Fruit fly (Drosophila melanogaster) ovary, adult (tissue): ENCODE results near the gene CG31819.

Experiments used
- CG17801 ChIP-seq: fragments of 200-800 bp; optimal IDR thresholded peaks from 2 replicates; lab custom pipeline; 2019; ENCODE audit warnings: missing biosample characterization, mild to moderate bottlenecking, missing genetic modification characterization, moderate library complexity; ENCODE audit not compliant: partially characterized antibody

Gene CG31819

dm6 chr2L:16211159-16211558 is at the start of gene CG31819:
Gene CG31819 (plus strand): TSS chr2L:16211459.
- no peak for TF ChIP-seq CG17801 (GFP tag; lab: Kevin White, UChicago)

DNA sequence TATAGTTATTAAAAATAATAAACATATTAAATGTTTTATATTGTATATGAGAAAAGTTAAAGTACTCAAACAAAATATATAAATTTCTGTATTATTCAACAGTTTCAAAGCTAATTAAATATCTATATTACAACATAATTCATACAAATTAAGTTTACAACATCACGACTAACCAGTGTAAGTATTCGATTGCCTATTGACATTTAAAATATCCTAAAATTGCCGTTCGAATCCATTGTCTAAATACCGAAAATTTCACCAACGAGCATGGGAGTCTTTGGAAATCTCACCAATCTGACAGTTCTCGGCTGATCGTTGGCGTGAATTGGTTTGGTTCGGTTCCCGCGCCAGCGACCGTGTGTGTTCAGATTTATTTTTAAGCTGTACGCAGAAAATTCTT is 45.7 kb upstream of the CG31819 start, which contains the start of gene Ca-alpha1D:
Gene Ca-alpha1D, plus strand, starts transcription at position 301 of the 400 bp plus-strand sequence.
- no peak for TF ChIP-seq CG17801 (GFP tag; lab: Kevin White, UChicago)

dm6 chr2L:16198150-16198549 is 13.1 kb upstream of the CG31819 start:
- TF ChIP-seq CG17801 (GFP tag; lab: Kevin White, UChicago): no peak

DNA sequence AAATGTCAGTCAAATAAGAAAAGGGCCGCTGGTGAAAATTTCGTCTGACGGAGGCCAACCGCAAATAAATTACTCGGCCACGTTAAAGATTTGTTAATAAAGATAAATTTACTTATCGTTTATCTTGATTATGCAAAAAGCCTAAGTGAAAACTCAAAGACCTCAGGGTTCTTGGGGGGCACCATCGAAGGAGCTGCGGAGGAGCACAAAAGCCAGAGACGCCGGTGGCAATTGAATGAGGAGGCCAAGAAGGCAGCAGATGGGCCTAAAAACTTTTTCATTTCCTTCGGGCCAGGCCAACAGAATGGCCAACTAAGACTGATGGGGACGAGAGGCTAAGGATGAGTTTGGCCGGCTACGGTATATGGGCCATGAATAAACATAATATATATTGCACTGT is 5.0 kb downstream of the CG31819 start:
- TF ChIP-seq CG17801 (GFP tag; lab: Kevin White, UChicago): no peak

DNA sequence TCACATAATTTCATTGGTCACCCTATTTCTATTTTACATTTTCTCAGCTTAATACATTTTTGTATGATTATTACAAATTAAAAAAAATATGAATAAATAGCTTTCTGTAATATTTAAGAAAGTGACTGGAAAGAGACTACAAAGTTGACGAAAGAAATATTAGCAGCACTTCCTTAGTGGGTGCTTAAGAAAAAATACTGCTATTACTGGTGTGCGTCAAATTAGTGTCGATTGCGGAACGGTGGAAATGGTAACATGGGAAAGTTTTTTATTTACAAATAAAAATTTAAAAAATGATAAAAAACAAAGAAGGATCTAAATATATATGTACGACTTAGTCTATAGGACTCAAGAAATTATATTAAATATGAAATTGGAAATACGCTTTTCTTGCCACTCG is 12.7 kb downstream of the CG31819 start:
- no peak for TF ChIP-seq CG17801 (GFP tag; lab: Kevin White, UChicago)

DNA sequence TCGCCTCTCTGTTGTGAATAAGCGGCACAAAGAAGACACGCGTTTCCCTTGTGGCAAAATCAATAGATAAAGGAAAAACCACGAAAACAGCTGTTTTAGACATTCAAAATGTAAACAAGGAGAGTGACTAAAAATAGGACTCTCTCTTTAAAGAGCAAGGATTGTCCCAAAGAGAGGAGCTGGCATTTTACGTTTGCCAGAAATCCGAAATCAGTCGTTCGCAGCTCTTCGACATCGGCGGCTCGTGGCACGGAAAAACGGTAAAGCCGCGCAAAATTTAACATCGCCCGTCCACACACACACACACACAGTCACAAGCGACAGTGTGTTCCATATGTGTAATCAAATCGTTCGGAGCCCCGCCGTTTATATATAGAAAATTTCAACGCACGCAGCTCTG is 20.0 kb downstream of the CG31819 start, which contains the start of gene Ca-Ma2d:
Gene Ca-Ma2d, plus strand, starts transcription at position 211 of the 400 bp plus-strand sequence.
- no peak for TF ChIP-seq CG17801 (GFP tag; lab: Kevin White, UChicago)

- no peak for TF ChIP-seq CG17801 (GFP tag; lab: Kevin White, UChicago)
Observed at dm6 chr2L:16234817-16235216, 23.6 kb downstream of the CG31819 start.

- TF ChIP-seq CG17801 (GFP tag; lab: Kevin White, UChicago): no peak
Observed at dm6 chr2L:16241639-16242038, 30.4 kb downstream of the CG31819 start, which contains the start of gene CG42818. Gene CG42818 (plus strand): TSS chr2L:16241939.

dm6 chr2L:16251598-16252131 is 40.4 kb downstream of the CG31819 start, which contains the start of gene CG46309:
Gene CG46309 (minus strand): TSS chr2L:16251788.
- peak; percentile 34 for TF ChIP-seq CG17801 (GFP tag; lab: Kevin White, UChicago)

DNA sequence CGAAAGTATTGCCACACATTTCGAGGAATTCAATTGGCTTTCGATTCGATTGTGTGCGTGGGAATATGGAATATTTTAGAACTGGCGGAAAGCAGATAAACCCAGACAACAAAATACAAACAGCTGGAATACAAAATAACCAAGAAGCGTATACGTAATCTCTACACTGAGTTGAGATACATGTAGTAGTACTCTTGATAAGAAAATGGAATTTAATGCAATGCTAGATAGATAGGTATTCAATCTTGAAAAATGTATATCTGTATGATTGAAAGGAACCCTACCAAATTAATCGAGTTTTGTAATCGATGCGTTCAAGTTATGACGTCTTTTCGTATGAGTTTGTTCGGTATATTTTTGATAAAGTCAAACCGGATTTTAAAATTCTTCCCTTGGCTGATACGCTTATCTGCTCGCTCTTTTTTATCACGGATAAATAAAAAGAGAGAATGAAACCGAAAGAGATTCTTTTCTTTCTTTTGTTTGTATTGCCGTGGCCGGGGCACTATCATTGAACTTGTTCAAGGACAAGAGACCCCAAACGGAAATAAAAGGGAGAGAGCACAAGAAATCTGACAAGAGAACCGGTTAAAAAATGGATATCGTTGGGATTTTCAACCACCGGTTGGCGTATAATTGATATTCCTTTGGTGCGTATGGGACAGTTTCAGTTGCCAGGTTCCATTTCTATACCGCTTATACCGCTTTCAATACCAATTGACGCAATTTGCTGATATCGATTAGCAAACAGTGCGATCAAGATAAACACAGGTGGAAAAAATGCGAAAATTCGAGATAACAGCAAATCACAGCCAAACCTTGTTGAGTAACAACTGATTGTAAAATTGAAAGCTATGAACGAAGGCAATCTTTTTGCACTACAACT is 44.2 kb downstream of the CG31819 start:
- TF ChIP-seq CG17801 (GFP tag; lab: Kevin White, UChicago): no peak

dm6 chr2L:16256118-16256435 is 44.8 kb downstream of the CG31819 start:
- TF ChIP-seq CG17801 (GFP tag; lab: Kevin White, UChicago): no peak

DNA sequence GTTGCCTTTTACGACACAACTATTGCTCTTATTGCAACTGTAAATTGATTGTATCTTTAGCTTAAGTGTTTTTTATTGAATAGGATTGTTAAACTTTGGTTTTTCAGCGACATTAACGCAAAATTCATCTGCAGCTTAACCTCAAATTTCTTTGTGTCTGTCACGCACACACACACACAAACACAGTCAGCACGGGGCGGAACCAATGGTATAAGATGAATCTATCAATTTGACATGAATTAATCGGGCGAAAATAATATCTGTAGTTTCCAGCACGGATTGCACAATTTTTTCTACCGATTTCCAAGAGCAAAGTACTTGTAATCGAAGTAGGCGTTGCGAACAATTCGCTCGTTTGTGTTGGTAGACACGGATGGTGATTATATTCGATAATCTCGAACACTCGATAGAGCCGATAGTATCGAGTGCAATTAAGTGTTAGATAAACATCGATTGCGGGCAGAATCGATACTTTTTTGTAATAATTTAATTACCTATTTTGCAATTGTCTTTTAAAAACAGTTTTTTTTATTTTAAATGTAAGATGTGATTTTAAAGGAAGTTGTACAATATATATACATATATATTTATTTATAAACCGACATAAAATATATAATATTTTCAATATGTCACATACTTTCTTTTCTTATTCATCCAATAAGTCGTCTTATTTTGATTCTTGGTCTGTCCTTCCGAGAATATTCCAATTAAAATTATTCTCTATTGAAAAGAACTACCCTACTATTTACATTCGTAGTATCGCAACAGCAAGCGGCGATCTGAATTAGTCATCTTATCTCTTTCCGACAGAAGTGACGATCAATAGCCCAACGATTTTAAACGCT is 46.2 kb downstream of the CG31819 start, which contains the start of the genes PRL-1 and EndoGI:
Gene PRL-1, minus strand, starts transcription at position 380 of the 845 bp plus-strand sequence.
Gene EndoGI, plus strand, starts transcription at position 462 of the 845 bp plus-strand sequence.
- TF ChIP-seq CG17801 (GFP tag; lab: Kevin White, UChicago): peak; percentile 97

DNA sequence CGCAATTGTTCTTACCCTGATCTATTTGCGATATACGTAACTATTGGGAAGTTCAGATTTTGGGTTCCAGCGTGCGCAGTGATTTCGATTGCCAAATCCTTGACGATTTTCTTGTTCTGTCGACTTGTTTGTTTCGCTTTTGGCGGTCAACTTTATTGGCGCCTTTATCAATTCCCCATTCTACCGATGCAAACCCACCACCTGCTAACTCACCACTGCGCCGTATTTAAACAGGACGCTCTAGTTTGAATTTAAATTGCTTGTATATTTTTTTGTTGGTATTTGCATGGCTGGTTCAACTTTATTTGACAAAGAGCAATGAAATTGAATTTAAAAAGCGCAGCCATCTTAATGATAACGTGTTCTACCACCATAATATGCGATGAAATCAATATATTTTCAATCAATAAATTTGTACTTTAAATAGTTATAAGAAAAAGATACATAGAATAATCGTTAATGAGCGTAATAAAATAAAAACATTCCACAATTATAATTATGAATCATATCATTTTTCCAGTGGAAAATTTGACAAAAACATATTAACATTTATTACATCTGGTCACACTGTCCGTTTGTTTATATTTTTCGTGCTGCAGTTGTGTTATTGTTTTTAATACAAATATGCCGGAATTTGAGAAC is 50.4 kb downstream of the CG31819 start, which contains the start of the genes twe and CG4935:
Gene twe, minus strand, starts transcription at position 302 of the 642 bp plus-strand sequence.
Gene CG4935, plus strand, starts transcription at position 566 of the 642 bp plus-strand sequence.
- TF ChIP-seq CG17801 (GFP tag; lab: Kevin White, UChicago): no peak
